Fruit fly (Drosophila melanogaster): ENCODE results near the gene Taf12.
A peak's percentile ranks its signal among the peaks of the same experiment; 100 is the strongest.

Taf12 gene

dm6 chr3R:11650105-11651039 lies 29.1 kb downstream of the Taf12 start, which contains the start of the genes Csk and Elp1 (continued):
- TF ChIP-seq CG8359 (GFP tag; optimal IDR thresholded peaks at IDR 0.05; ENCODE audit: borderline replicate concordance) (no peak), CG10209 (GFP tag; optimal IDR thresholded peaks at IDR 0.05) (peak; percentile 52), Bdp1 (GFP tag; optimal IDR thresholded peaks at IDR 0.05) (peak; percentile 48), Adf1 (GFP tag; IDR thresholded peaks at IDR 0.05) (peak; percentile 74), CG12942 (GFP tag; optimal IDR thresholded peaks at IDR 0.05) (peak; percentile 56), sisA (GFP tag; IDR thresholded peaks at IDR 0.05) (no peak; the same call in 1 of the 2 replicates), CG10654 (GFP tag; optimal IDR thresholded peaks at IDR 0.05) (peak; percentile 46), CG15269 (tag; optimal IDR thresholded peaks at IDR 0.05) (peak; percentile 44), CG16863 (GFP tag; optimal IDR thresholded peaks at IDR 0.05) (no peak), kni (GFP tag; optimal IDR thresholded peaks at IDR 0.05) (peak; percentile 39), cad (GFP tag; optimal IDR thresholded peaks at IDR 0.05) (no peak), nau (GFP tag; optimal IDR thresholded peaks at IDR 0.05) (no peak), Mes4 (GFP tag; optimal IDR thresholded peaks at IDR 0.05) (no peak), CG8765 (GFP tag; IDR thresholded peaks at IDR 0.05) (no peak), corto (GFP tag; optimal IDR thresholded peaks at IDR 0.05) (no peak), trem (tag; optimal IDR thresholded peaks at IDR 0.05) (peak; percentile 68), CG9932 (GFP tag; IDR thresholded peaks at IDR 0.05) (peak; percentile 69), CG14667 (GFP tag; IDR thresholded peaks at IDR 0.05) (no peak), ATbp (GFP tag; optimal IDR thresholded peaks at IDR 0.05) (no peak), CG6689 (GFP tag; IDR thresholded peaks at IDR 0.05) (no peak), CG33557 (GFP tag; optimal IDR thresholded peaks at IDR 0.05) (peak; percentile 40), CG7357 (GFP tag; IDR thresholded peaks at IDR 0.05) (0 out of 3 replicates have a peak, but pooled peaks have one; percentile 31), hbn (GFP tag; IDR thresholded peaks at IDR 0.05; ENCODE audit: partially characterized antibody) (no peak), zfh2 (GFP tag; optimal IDR thresholded peaks at IDR 0.05) (peak; percentile 71), PHDP (tag; optimal IDR thresholded peaks at IDR 0.05) (peak; percentile 52), disco-r (GFP tag; optimal IDR thresholded peaks at IDR 0.05) (no peak), CG7372 (GFP tag; IDR thresholded peaks at IDR 0.05) (0 out of 2 replicates have a peak, but pooled peaks have one; percentile 39), Nf-YA (GFP tag; IDR thresholded peaks at IDR 0.05) (no peak), CG30020 (tag; optimal IDR thresholded peaks at IDR 0.05) (peak; percentile 73), NfI (GFP tag; optimal IDR thresholded peaks at IDR 0.05) (peak; percentile 57), CG3726 (GFP tag; IDR thresholded peaks at IDR 0.05) (no peak), CG13287 (GFP tag; IDR thresholded peaks at IDR 0.05; ENCODE audit: partially characterized antibody) (no peak; the same call in none of the 2 replicates), unc-4 (GFP tag; IDR thresholded peaks at IDR 0.05; ENCODE audit: partially characterized antibody) (0 out of 2 replicates have a peak, but pooled peaks have one; percentile 13), bsh (GFP tag; optimal IDR thresholded peaks at IDR 0.05) (peak in 1 of 2 experiments; percentile 40), CG11504 (tag; optimal IDR thresholded peaks at IDR 0.05) (peak; percentile 75), CG6791 (GFP tag; IDR thresholded peaks at IDR 0.05; ENCODE audit: partially characterized antibody) (no peak; the same call in 2 of the 3 replicates), CG12744 (GFP tag; optimal IDR thresholded peaks at IDR 0.05) (no peak), sna (GFP tag; IDR thresholded peaks at IDR 0.05; ENCODE audit: partially characterized antibody) (no peak), MESR4 (GFP tag; optimal IDR thresholded peaks at IDR 0.05) (peak; percentile 97), CG8281 (tag; optimal IDR thresholded peaks at IDR 0.05) (peak; percentile 5), tll (GFP tag; optimal IDR thresholded peaks at IDR 0.05) (no peak), Asciz (GFP tag; optimal IDR thresholded peaks at IDR 0.05) (no peak), btn (GFP tag; optimal IDR thresholded peaks at IDR 0.05) (no peak), CG17568 (GFP tag; optimal IDR thresholded peaks at IDR 0.05) (no peak), Ravus (GFP tag; IDR thresholded peaks at IDR 0.05) (no peak), CG7786 (GFP tag; optimal IDR thresholded peaks at IDR 0.05) (no peak), CG13894 (tag; optimal IDR thresholded peaks at IDR 0.05) (peak; percentile 50)

All from whole organism, embryonic.